Worm (Caenorhabditis elegans) whole organism, L4 larva: ENCODE measurements around the gene H10D18.5.

Experiments used
- F10B5.3 ChIP-seq: sonication (generic microtip); optimal IDR thresholded peaks from 2 replicates; lab custom pipeline; 2016; ENCODE audit warnings: mild to moderate bottlenecking, missing genetic modification characterization, missing compliant biosample characterization
- F37D6.2 ChIP-seq: sonication (generic microtip); optimal IDR thresholded peaks from 2 replicates; lab custom pipeline; 2016; ENCODE audit warnings: mild to moderate bottlenecking, missing genetic modification characterization, missing compliant biosample characterization
- R02D3.7 ChIP-seq: fragments of 150-350 bp; sonication (generic microtip); optimal IDR thresholded peaks from 3 replicates; lab custom pipeline; 2014; ENCODE audit warnings: missing biosample characterization, missing genetic modification characterization
- Y48G9A.11 ChIP-seq: fragments of 200-800 bp; sonication (Bioruptor generic); IDR thresholded peaks from 2 replicates; pipeline ENCODE4 v1.3.6; 2022; ENCODE audit warnings: missing genetic modification reagents, missing genetic modification characterization, missing compliant biosample characterization
- Y5F2A.4 ChIP-seq: fragments of 200-800 bp; sonication (Bioruptor generic); optimal IDR thresholded peaks from 2 replicates; lab custom pipeline; 2018; ENCODE audit warnings: mild to moderate bottlenecking, missing genetic modification characterization, missing compliant biosample characterization
- aha-1 ChIP-seq: fragments of 150-350 bp; peaks from one replicate; lab custom pipeline; 2014; ENCODE audit warnings: missing biosample characterization, missing genetic modification characterization
- attf-4 ChIP-seq: sonication (generic microtip); optimal IDR thresholded peaks from 3 replicates; lab custom pipeline; 2017; ENCODE audit warnings: missing biosample characterization, missing genetic modification characterization
- ceh-82 ChIP-seq: sonication (generic microtip); optimal IDR thresholded peaks from 2 replicates; lab custom pipeline; 2017; ENCODE audit warnings: missing biosample characterization, missing genetic modification characterization
- cey-2 ChIP-seq: sonication (generic microtip); optimal IDR thresholded peaks from 3 replicates; lab custom pipeline; 2017; ENCODE audit warnings: missing genetic modification characterization, mild to moderate bottlenecking, missing compliant biosample characterization, antibody characterized with exemption, borderline replicate concordance; ENCODE audit not compliant: insufficient read depth
- daf-16 ChIP-seq, 3 experiments: sonication (generic microtip); optimal IDR thresholded peaks; 2 replicates each; lab custom pipeline; 2016 to 2017; ENCODE audit warnings: missing genetic modification characterization in 3 of 3, missing genetic modification reagents in 3 of 3, mild to moderate bottlenecking in 2 of 3, missing compliant biosample characterization in 2 of 3, missing biosample characterization in 1 of 3, moderate library complexity in 1 of 3
- daf-19 ChIP-seq: fragments of 200-800 bp; sonication (Bioruptor generic); conservative IDR thresholded peaks from 2 replicates; pipeline ENCODE4 v1.3.6; 2022; ENCODE audit warnings: missing genetic modification characterization, missing compliant biosample characterization
- dmd-6 ChIP-seq: fragments of 200-800 bp; sonication (Bioruptor generic); IDR thresholded peaks from 2 replicates; pipeline ENCODE4 v1.3.6; 2022; ENCODE audit warnings: missing genetic modification reagents, missing genetic modification characterization, missing compliant biosample characterization
- dpl-1 ChIP-seq: fragments of 150-350 bp; optimal IDR thresholded peaks from 2 replicates; lab custom pipeline; 2014; ENCODE audit warnings: missing biosample characterization, missing genetic modification reagents, missing genetic modification characterization
- dve-1 ChIP-seq: sonication (generic microtip); optimal IDR thresholded peaks from 2 replicates; lab custom pipeline; 2017; ENCODE audit warnings: antibody characterized with exemption, mild to moderate bottlenecking, missing genetic modification characterization, missing compliant biosample characterization; ENCODE audit not compliant: insufficient read depth
- egl-27 ChIP-seq: sonication (generic microtip); optimal IDR thresholded peaks from 3 replicates; lab custom pipeline; 2017; ENCODE audit warnings: missing biosample characterization, missing genetic modification reagents, missing genetic modification characterization
- fkh-10 ChIP-seq: fragments of 150-350 bp; optimal IDR thresholded peaks from 2 replicates; lab custom pipeline; 2014; ENCODE audit warnings: missing biosample characterization, missing genetic modification reagents, missing genetic modification characterization
- fos-1 ChIP-seq: fragments of 150-350 bp; optimal IDR thresholded peaks from 2 replicates; lab custom pipeline; 2014; ENCODE audit warnings: missing biosample characterization, missing genetic modification characterization
- gei-8 ChIP-seq: fragments of 200-800 bp; sonication (Bioruptor generic); optimal IDR thresholded peaks from 2 replicates; lab custom pipeline; 2018; ENCODE audit warnings: mild to moderate bottlenecking, missing genetic modification characterization, missing compliant biosample characterization
- hif-1 ChIP-seq, 2 experiments: sonication (generic microtip); optimal IDR thresholded peaks; 2 replicates each; lab custom pipeline; 2016 to 2017; ENCODE audit warnings: missing compliant biosample characterization in 2 of 2, missing genetic modification characterization in 2 of 2, missing genetic modification reagents in 2 of 2, missing genotype in 2 of 2, mild to moderate bottlenecking in 1 of 2
- jun-1 ChIP-seq: fragments of 150-350 bp; optimal IDR thresholded peaks from 2 replicates; lab custom pipeline; 2014; ENCODE audit warnings: missing biosample characterization, missing genetic modification reagents, missing genetic modification characterization
- lin-13 ChIP-seq: fragments of 150-350 bp; optimal IDR thresholded peaks from 2 replicates; lab custom pipeline; 2014; ENCODE audit warnings: missing biosample characterization, missing genetic modification reagents, missing genetic modification characterization
- lir-3 ChIP-seq: sonication (generic microtip); optimal IDR thresholded peaks from 2 replicates; lab custom pipeline; 2016; ENCODE audit warnings: mild to moderate bottlenecking, missing genetic modification characterization, missing compliant biosample characterization
- madf-5 ChIP-seq, 2 experiments: fragments of 200-800 bp; sonication (Bioruptor generic); IDR thresholded peaks; 2 replicates each; pipeline ENCODE4 v1.3.6; 2022; ENCODE audit warnings: missing compliant biosample characterization in 2 of 2, missing genetic modification characterization in 2 of 2
- mdt-29 ChIP-seq: fragments of 200-800 bp; sonication (Bioruptor generic); IDR thresholded peaks from 2 replicates; pipeline ENCODE4 v1.3.6; 2022; ENCODE audit warnings: missing genetic modification reagents, missing genetic modification characterization, missing compliant biosample characterization
- mep-1 ChIP-seq: fragments of 150-350 bp; sonication (generic microtip); optimal IDR thresholded peaks from 3 replicates; lab custom pipeline; 2014; ENCODE audit warnings: missing biosample characterization, missing genetic modification characterization
- mes-2 ChIP-seq: sonication (generic microtip); optimal IDR thresholded peaks from 2 replicates; lab custom pipeline; 2016; ENCODE audit warnings: missing genotype, mild to moderate bottlenecking, missing genetic modification characterization, missing compliant biosample characterization; ENCODE audit not compliant: poor library complexity, severe bottlenecking
- mxl-3 ChIP-seq: fragments of 200-800 bp; sonication (Bioruptor generic); optimal IDR thresholded peaks from 2 replicates; lab custom pipeline; 2018; ENCODE audit warnings: mild to moderate bottlenecking, missing genetic modification characterization, missing compliant biosample characterization
- nhr-10 ChIP-seq: fragments of 150-350 bp; optimal IDR thresholded peaks from 2 replicates; lab custom pipeline; 2014; ENCODE audit warnings: missing biosample characterization, missing genetic modification characterization
- nhr-102 ChIP-seq: sonication (generic microtip); optimal IDR thresholded peaks from 2 replicates; lab custom pipeline; 2016; ENCODE audit warnings: mild to moderate bottlenecking, missing genetic modification characterization, moderate library complexity, missing compliant biosample characterization
- nhr-111 ChIP-seq: fragments of 200-800 bp; sonication (Bioruptor generic); optimal IDR thresholded peaks from 2 replicates; lab custom pipeline; 2018; ENCODE audit warnings: mild to moderate bottlenecking, missing genetic modification characterization, missing compliant biosample characterization
- nhr-25 ChIP-seq: sonication (generic microtip); optimal IDR thresholded peaks from 2 replicates; lab custom pipeline; 2017; ENCODE audit warnings: missing genetic modification characterization, mild to moderate bottlenecking, missing compliant biosample characterization, antibody characterized with exemption, moderate library complexity, borderline replicate concordance; ENCODE audit not compliant: insufficient read depth
- nhr-76 ChIP-seq: fragments of 150-350 bp; optimal IDR thresholded peaks from 2 replicates; lab custom pipeline; 2014; ENCODE audit warnings: missing biosample characterization, missing genetic modification characterization
- php-3 ChIP-seq: fragments of 200-800 bp; sonication (Bioruptor generic); IDR thresholded peaks from 2 replicates; pipeline ENCODE4 v1.3.6; 2022; ENCODE audit warnings: missing genetic modification reagents, missing genetic modification characterization, missing compliant biosample characterization
- sdz-12 ChIP-seq: fragments of 200-800 bp; sonication (Bioruptor generic); optimal IDR thresholded peaks from 2 replicates; lab custom pipeline; 2018; ENCODE audit warnings: mild to moderate bottlenecking, missing genetic modification characterization, missing compliant biosample characterization
- set-16 ChIP-seq: fragments of 200-800 bp; sonication (Bioruptor generic); IDR thresholded peaks from 2 replicates; pipeline ENCODE4 v1.3.6; 2022; ENCODE audit warnings: missing genetic modification reagents, missing genetic modification characterization, missing compliant biosample characterization
- skn-1 ChIP-seq: fragments of 150-350 bp; optimal IDR thresholded peaks from 2 replicates; lab custom pipeline; 2014; ENCODE audit warnings: missing biosample characterization, missing genetic modification characterization
- spr-1 ChIP-seq: sonication (generic microtip); optimal IDR thresholded peaks from 2 replicates; lab custom pipeline; 2016; ENCODE audit warnings: mild to moderate bottlenecking, missing genetic modification characterization, missing compliant biosample characterization
- tag-97 ChIP-seq: fragments of 200-800 bp; sonication (Bioruptor generic); IDR thresholded peaks from 2 replicates; pipeline ENCODE4 v1.3.6; 2022; ENCODE audit warnings: missing genetic modification characterization, missing compliant biosample characterization
- tra-1 ChIP-seq: fragments of 200-800 bp; sonication (Bioruptor generic); IDR thresholded peaks from 2 replicates; pipeline ENCODE4 v1.3.6; 2022; ENCODE audit warnings: missing genetic modification reagents, missing genetic modification characterization, missing compliant biosample characterization
- unc-62 ChIP-seq, 3 experiments: fragments of 150-350 bp in 1 of 3; sonication (generic microtip); optimal IDR thresholded peaks in 2 of 3; peaks in 1 of 3; 1 replicate in 1 of 3; 2 replicates in 2 of 3; lab custom pipeline; 2014 to 2017; ENCODE audit warnings: missing biosample characterization in 3 of 3, missing genetic modification characterization in 3 of 3, missing genetic modification reagents in 3 of 3, missing genotype in 1 of 3
- zfp-2 ChIP-seq: sonication (generic microtip); optimal IDR thresholded peaks from 2 replicates; lab custom pipeline; 2016; ENCODE audit warnings: mild to moderate bottlenecking, missing genetic modification characterization, missing compliant biosample characterization
- zip-2 ChIP-seq: fragments of 150-350 bp; optimal IDR thresholded peaks from 2 replicates; lab custom pipeline; 2014; ENCODE audit warnings: missing biosample characterization, missing genetic modification characterization
- ztf-11 ChIP-seq: fragments of 150-350 bp; optimal IDR thresholded peaks from 2 replicates; lab custom pipeline; 2014; ENCODE audit warnings: missing biosample characterization, missing genetic modification characterization

The H10D18.5 gene

ce11 chrV:3776086-3776589 lies 55.4 kb downstream of the H10D18.5 start, which contains the start of gene cysl-3:
Gene cysl-3 (minus strand): TSS chrV:3776136.
- TF ChIP-seq madf-5 (GFP tag; IDR thresholded peaks at IDR 0.05; lab: Robert Waterston, UW) (no peak), daf-16 (GFP tag; optimal IDR thresholded peaks at IDR 0.05; lab: Kevin White, UChicago) (no peak), daf-16 (tag; optimal IDR thresholded peaks at IDR 0.05; lab: Kevin White, UChicago) (peak; percentile 29), F10B5.3 (tag; lab: Kevin White, UChicago) (no peak), lir-3 (tag; lab: Kevin White, UChicago) (no peak), daf-19 (GFP tag; lab: Robert Waterston, UW) (no peak), sdz-12 (GFP tag; lab: Kevin White, UChicago) (no peak), tra-1 (GFP tag; lab: Robert Waterston, UW) (no peak), hif-1 (tag; optimal IDR thresholded peaks at IDR 0.05; lab: Kevin White, UChicago) (no peak)

ce11 chrV:3774653-3775052 lies 56.9 kb downstream of the H10D18.5 start:
- TF ChIP-seq mep-1 (tag; lab: Kevin White, UChicago) = no peak
- no peak for TF ChIP-seq unc-62 (GFP tag; optimal IDR thresholded peaks at IDR 0.05 in 1 of 2; lab: Kevin White, UChicago)
- no peak for TF ChIP-seq unc-62 (tag; optimal IDR thresholded peaks at IDR 0.05; lab: Kevin White, UChicago)
- no peak for TF ChIP-seq F37D6.2
- TF ChIP-seq set-16 (GFP tag; lab: Robert Waterston, UW) = peak; percentile 70
- TF ChIP-seq nhr-76 = no peak
- 0 out of 2 replicates have a peak, but pooled peaks have one; percentile 32 for TF ChIP-seq php-3 (GFP tag; lab: Robert Waterston, UW)
- TF ChIP-seq tra-1 (GFP tag; lab: Robert Waterston, UW) = no peak
- TF ChIP-seq nhr-25 (tag; lab: Kevin White, UChicago) = no peak
- no peak for TF ChIP-seq jun-1 (tag; lab: Kevin White, UChicago)
- no peak for TF ChIP-seq cey-2 (tag; lab: Kevin White, UChicago)
- TF ChIP-seq spr-1 (tag; lab: Kevin White, UChicago) = no peak
- no peak for TF ChIP-seq zip-2 (tag; lab: Kevin White, UChicago)
- peak in 1 of 2 experiments; percentile 17 for TF ChIP-seq hif-1 (tag; optimal IDR thresholded peaks at IDR 0.05; lab: Kevin White, UChicago)
- TF ChIP-seq gei-8 (GFP tag; lab: Kevin White, UChicago) = no peak
- TF ChIP-seq mes-2 (tag; lab: Kevin White, UChicago) = no peak
- no peak for TF ChIP-seq fos-1
- TF ChIP-seq dpl-1 = no peak
- TF ChIP-seq daf-16 (GFP tag; optimal IDR thresholded peaks at IDR 0.05; lab: Kevin White, UChicago) = no peak
- peak; percentile 20 for TF ChIP-seq daf-16 (tag; optimal IDR thresholded peaks at IDR 0.05; lab: Kevin White, UChicago)
- no peak for TF ChIP-seq nhr-10
- TF ChIP-seq mdt-29 (GFP tag; lab: Robert Waterston, UW) = no peak
- no peak for TF ChIP-seq sdz-12 (GFP tag; lab: Kevin White, UChicago)
- no peak for TF ChIP-seq fkh-10
- no peak for TF ChIP-seq tag-97
- no peak for TF ChIP-seq nhr-111 (GFP tag; lab: Kevin White, UChicago)
- TF ChIP-seq R02D3.7 = no peak
- no peak for TF ChIP-seq Y5F2A.4 (GFP tag; lab: Kevin White, UChicago)
- peak; percentile 18; the same call in 1 of the 2 replicates for TF ChIP-seq dmd-6
- TF ChIP-seq skn-1 (tag; lab: Kevin White, UChicago) = no peak
- TF ChIP-seq ztf-11 (tag; lab: Kevin White, UChicago) = no peak
- no peak for TF ChIP-seq lin-13
- TF ChIP-seq zfp-2 = no peak
- no peak for TF ChIP-seq nhr-102 (tag; lab: Kevin White, UChicago)
- TF ChIP-seq ceh-82 (tag; lab: Kevin White, UChicago) = no peak
- no peak for TF ChIP-seq attf-4 (tag; lab: Kevin White, UChicago)
- peak; percentile 34 for TF ChIP-seq aha-1
- TF ChIP-seq mxl-3 (GFP tag; lab: Kevin White, UChicago) = no peak
- no peak for TF ChIP-seq egl-27 (tag; lab: Kevin White, UChicago)
- TF ChIP-seq dve-1 (tag; lab: Kevin White, UChicago) = no peak
- TF ChIP-seq Y48G9A.11 (GFP tag; lab: Robert Waterston, UW) = 0 out of 2 replicates have a peak, but pooled peaks have one; percentile 5
